Worm (Caenorhabditis elegans): ENCODE data around the gene swsn-3.
A peak's percentile ranks its signal among the peaks of the same experiment; 100 is the strongest.

swsn-3 gene

DNA sequence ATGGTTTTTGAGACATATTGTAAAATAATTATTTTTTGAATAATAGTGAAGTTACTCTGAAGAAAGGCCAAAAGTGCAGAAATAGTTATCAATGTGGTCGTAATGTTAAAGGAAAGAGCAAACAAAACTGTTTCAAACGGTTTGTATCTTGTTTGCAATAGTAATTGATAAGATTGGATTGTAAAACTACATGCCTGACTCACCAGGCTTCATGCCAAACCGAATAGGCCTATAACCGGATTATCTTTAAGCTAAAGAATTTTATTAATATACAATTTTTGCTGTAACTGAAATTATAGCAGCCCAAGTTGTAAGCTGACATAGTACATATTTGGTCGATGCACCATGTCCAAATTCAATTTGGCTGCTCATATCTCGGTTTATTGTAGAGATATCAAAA lies 21.9 kb downstream of the swsn-3 start, which contains the start of gene Y71H2AM.14:
TSS of gene Y71H2AM.14 (minus strand) at position 101 of the 400 bp plus-strand sequence.
- no peak for TF ChIP-seq ccch-3 (GFP tag; optimal IDR thresholded peaks at IDR 0.05)

DNA sequence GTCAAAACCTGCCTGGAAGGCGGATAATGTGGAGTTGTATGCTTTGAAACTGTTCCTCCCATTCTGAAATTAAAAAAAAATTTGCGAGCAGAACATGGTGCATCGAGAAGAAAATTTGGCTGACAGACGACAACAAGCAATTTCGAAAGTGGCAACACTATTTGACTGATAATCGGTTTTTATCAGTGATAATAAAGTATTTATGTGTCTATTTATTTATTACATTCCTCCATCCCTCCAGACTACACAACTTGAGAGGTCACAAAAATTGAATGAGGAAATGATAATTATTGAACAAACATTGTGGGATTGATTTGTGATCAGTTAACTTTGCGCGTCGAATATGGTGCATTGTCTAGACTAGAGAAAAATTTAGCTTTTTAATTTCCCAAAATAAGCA lies 29.0 kb downstream of the swsn-3 start, which contains the start of gene cest-25:
TSS of gene cest-25 (minus strand) at position 63 of the 400 bp plus-strand sequence.
- TF ChIP-seq attf-5 (GFP tag; optimal IDR thresholded peaks at IDR 0.05), result peak; percentile 33
- TF ChIP-seq zfh-2 (GFP tag; conservative IDR thresholded peaks at IDR 0.05), result no peak
- no peak for TF ChIP-seq cebp-1 (GFP tag; IDR thresholded peaks at IDR 0.05)
- TF ChIP-seq cebp-1 (tag; optimal IDR thresholded peaks at IDR 0.05), result peak; percentile 57
- no peak for TF ChIP-seq nhr-179 (tag; optimal IDR thresholded peaks at IDR 0.05)
- TF ChIP-seq nhr-80 (tag; optimal IDR thresholded peaks at IDR 0.05), result peak; percentile 88
- TF ChIP-seq nhr-90 (tag; optimal IDR thresholded peaks at IDR 0.05), result no peak
- no peak for TF ChIP-seq ceh-40 (GFP tag; IDR thresholded peaks at IDR 0.05)
- no peak for TF ChIP-seq ztf-6 (GFP tag; IDR thresholded peaks at IDR 0.05)
- TF ChIP-seq ceh-27 (GFP tag; optimal IDR thresholded peaks at IDR 0.05), result no peak
- peak; percentile 73 for TF ChIP-seq pha-4 (tag; optimal IDR thresholded peaks at IDR 0.05)
- peak; percentile 50 for TF ChIP-seq ets-4 (GFP tag; optimal IDR thresholded peaks at IDR 0.05)

DNA sequence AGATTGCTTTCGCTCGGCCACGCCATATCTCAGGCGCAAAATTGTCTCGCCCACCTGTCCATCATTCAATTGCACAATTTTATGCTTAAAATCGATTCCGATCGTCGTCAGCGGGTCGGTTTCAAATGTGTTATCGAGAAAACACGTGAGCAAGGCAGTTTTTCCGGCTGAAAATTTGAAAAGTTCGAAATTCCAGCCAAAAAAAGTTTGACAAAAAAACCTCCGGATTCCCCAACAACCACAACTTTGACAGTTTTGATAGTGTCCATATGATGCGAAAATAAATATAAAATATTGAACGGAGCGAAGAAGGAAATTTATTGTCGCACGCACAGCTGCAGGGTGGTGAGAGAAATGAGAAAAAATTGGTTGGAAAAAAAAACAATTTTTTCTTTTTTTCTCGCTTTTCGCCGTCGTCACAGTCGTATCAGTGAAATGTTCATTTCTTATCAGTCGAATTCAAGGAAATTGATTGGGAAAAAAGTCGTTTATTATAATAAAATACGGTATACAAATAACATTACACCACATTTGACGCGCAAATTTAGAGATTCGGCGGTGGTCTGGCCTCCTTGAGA lies 34.8 kb downstream of the swsn-3 start, which contains the start of gene Y71H2AM.12:
TSS of gene Y71H2AM.12 (minus strand) at position 486 of the 578 bp plus-strand sequence.
- TF ChIP-seq cebp-1 (GFP tag; IDR thresholded peaks at IDR 0.05), result no peak
- peak; percentile 38 for TF ChIP-seq cebp-1 (tag; optimal IDR thresholded peaks at IDR 0.05)
- TF ChIP-seq Y79H2A.3 (GFP tag; conservative IDR thresholded peaks at IDR 0.05), result no peak
- TF ChIP-seq attf-5 (GFP tag; optimal IDR thresholded peaks at IDR 0.05), result peak; percentile 59
- TF ChIP-seq somi-1 (GFP tag; optimal IDR thresholded peaks at IDR 0.05), result no peak
- TF ChIP-seq athp-1 (tag; optimal IDR thresholded peaks at IDR 0.05), result no peak
- no peak for TF ChIP-seq nfya-1 (tag; optimal IDR thresholded peaks at IDR 0.05; ENCODE audit: borderline replicate concordance, insufficient read depth)
- peak in 1 of 2 experiments; percentile 44 for TF ChIP-seq let-607 (tag; optimal IDR thresholded peaks at IDR 0.05)
- no peak for TF ChIP-seq hsf-1 (GFP tag; IDR thresholded peaks at IDR 0.05)
- no peak for TF ChIP-seq repo-1 (tag; optimal IDR thresholded peaks at IDR 0.05)
- TF ChIP-seq ceh-58 (GFP tag; IDR thresholded peaks at IDR 0.05), result no peak
- no peak for TF ChIP-seq F37B4.10 (GFP tag; IDR thresholded peaks at IDR 0.05)
- TF ChIP-seq him-1 (tag; optimal IDR thresholded peaks at IDR 0.05), result no peak
- peak; percentile 39 for TF ChIP-seq dox-1 (GFP tag; IDR thresholded peaks at IDR 0.05)
- no peak for TF ChIP-seq C17E4.6 (GFP tag; IDR thresholded peaks at IDR 0.05)
- TF ChIP-seq nhr-80 (tag; optimal IDR thresholded peaks at IDR 0.05), result peak; percentile 88
- TF ChIP-seq C06A6.2 (GFP tag; conservative IDR thresholded peaks at IDR 0.05), result no peak
- 0 out of 2 replicates have a peak, but pooled peaks have one; percentile 38 for TF ChIP-seq B0336.3 (GFP tag; IDR thresholded peaks at IDR 0.05)
- peak; percentile 20 for TF ChIP-seq nhr-90 (tag; optimal IDR thresholded peaks at IDR 0.05)
- TF ChIP-seq gei-17 (GFP tag; optimal IDR thresholded peaks at IDR 0.05), result no peak
- no peak for TF ChIP-seq ceh-27 (GFP tag; optimal IDR thresholded peaks at IDR 0.05)
- TF ChIP-seq snpc-4 (GFP tag; optimal IDR thresholded peaks at IDR 0.05), result no peak
- no peak for TF ChIP-seq snpc-4 (tag; optimal IDR thresholded peaks at IDR 0.05)
- no peak for TF ChIP-seq akir-1 (GFP tag; optimal IDR thresholded peaks at IDR 0.05)
- no peak for TF ChIP-seq lsl-1 (GFP tag; optimal IDR thresholded peaks at IDR 0.05)
- no peak for TF ChIP-seq egrh-3 (GFP tag; IDR thresholded peaks at IDR 0.05)
- TF ChIP-seq nhr-27 (tag; optimal IDR thresholded peaks at IDR 0.05), result no peak
- TF ChIP-seq ets-4 (GFP tag; optimal IDR thresholded peaks at IDR 0.05), result peak; percentile 43
- no peak for TF ChIP-seq pha-4 (tag; optimal IDR thresholded peaks at IDR 0.05)

Measured in whole organism, young adult.